Worm (Caenorhabditis elegans): Measurements from ENCODE around the gene Y22F5A.11.

DNA sequence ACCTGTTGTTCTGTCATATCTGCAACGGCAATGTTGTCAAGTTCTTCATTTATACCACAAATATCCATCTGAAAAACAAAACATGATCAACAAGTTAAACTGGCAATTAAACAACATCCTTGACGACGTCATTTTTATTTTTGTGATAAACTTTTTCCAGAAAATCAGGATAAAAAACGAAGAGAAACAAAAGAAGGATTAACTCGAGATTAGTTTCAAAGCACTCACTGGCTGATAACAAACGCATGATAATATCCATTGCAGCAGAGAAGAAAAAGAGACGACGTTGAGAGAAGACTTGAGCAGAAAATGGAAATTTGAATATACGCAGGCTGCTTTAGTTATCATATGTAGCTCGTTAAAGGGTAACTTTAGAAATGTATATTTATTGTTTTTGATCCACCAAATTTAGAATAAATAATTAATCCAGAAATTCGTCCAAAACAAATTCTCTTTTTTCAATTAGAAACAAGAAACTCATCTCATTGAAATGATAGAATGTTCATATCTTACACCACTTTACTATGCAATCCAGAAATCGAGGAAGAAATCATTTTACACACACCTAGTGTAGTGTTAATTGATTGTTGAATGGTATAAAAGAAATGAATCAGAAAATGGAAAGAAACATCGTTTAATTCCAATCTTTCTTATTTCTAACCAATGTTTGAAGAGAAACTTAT, 34.2 kb downstream of the Y22F5A.11 start, which contains the start of the genes C12D8.21 and col-148:
- no peak for TF ChIP-seq T22C8.4 (GFP tag; IDR thresholded peaks at IDR 0.05)
- no peak for TF ChIP-seq flt-1 (GFP tag; IDR thresholded peaks at IDR 0.05)
- TF ChIP-seq ztf-29 (GFP tag; IDR thresholded peaks at IDR 0.05) = no peak
- no peak for TF ChIP-seq med-1 (GFP tag; optimal IDR thresholded peaks at IDR 0.05; ENCODE audit: insufficient read depth)
- TF ChIP-seq ref-1 (GFP tag; conservative IDR thresholded peaks at IDR 0.05) = no peak
- no peak for TF ChIP-seq cog-1 (tag; optimal IDR thresholded peaks at IDR 0.05)
- TF ChIP-seq tab-1 (GFP tag; IDR thresholded peaks at IDR 0.05) = no peak
- no peak for TF ChIP-seq ztf-23 (GFP tag; IDR thresholded peaks at IDR 0.05)
- no peak for TF ChIP-seq klf-2 (GFP tag; conservative IDR thresholded peaks at IDR 0.05)

Measured in whole organism, midembryonic.